Worm (Caenorhabditis elegans): Measurements from ENCODE around the gene str-188.

The str-188 gene

DNA sequence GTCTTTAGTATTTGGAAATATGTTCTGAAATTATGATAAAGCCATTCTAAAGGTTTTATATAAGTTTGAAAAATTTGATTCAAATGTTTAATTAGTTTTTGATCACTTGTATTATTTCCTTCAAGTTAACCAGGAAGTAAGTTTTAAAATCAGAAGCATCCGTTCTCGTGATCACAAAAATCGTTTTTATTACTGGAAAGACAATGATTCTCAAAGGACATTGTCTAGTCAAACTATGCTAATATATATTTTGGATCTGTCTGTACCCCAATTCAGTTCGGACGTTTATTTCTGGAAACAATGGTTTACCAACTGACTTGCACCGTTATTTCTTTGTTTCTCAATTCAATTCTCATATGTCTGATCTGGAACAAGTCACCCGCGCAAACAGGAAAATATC, at the start of gene str-188:
TSS of gene str-188 (plus strand) at position 301 of the 400 bp plus-strand sequence.
- TF ChIP-seq ceh-13 (GFP tag; optimal IDR thresholded peaks at IDR 0.05) (no peak), hmbx-1 (tag; optimal IDR thresholded peaks at IDR 0.05) (no peak), ama-1 (optimal IDR thresholded peaks at IDR 0.05) (no peak), hnd-1 (tag; optimal IDR thresholded peaks at IDR 0.05) (no peak), hmg-4 (GFP tag; optimal IDR thresholded peaks at IDR 0.05) (no peak), F13C5.2 (tag; optimal IDR thresholded peaks at IDR 0.05) (no peak), flt-1 (GFP tag; IDR thresholded peaks at IDR 0.05) (no peak), tbx-11 (GFP tag; IDR thresholded peaks at IDR 0.05) (no peak), B0310.2 (tag; optimal IDR thresholded peaks at IDR 0.05) (no peak), aly-1 (tag; optimal IDR thresholded peaks at IDR 0.05) (no peak), tbx-37 (GFP tag; conservative IDR thresholded peaks at IDR 0.05) (no peak), scrt-1 (GFP tag; IDR thresholded peaks at IDR 0.05) (no peak), ets-7 (tag; optimal IDR thresholded peaks at IDR 0.05) (no peak), pes-1 (GFP tag; IDR thresholded peaks at IDR 0.05) (no peak), tra-4 (tag; optimal IDR thresholded peaks at IDR 0.05) (no peak), sea-1 (GFP tag; conservative IDR thresholded peaks at IDR 0.05) (no peak), ceh-36 (tag; optimal IDR thresholded peaks at IDR 0.05) (no peak)

DNA sequence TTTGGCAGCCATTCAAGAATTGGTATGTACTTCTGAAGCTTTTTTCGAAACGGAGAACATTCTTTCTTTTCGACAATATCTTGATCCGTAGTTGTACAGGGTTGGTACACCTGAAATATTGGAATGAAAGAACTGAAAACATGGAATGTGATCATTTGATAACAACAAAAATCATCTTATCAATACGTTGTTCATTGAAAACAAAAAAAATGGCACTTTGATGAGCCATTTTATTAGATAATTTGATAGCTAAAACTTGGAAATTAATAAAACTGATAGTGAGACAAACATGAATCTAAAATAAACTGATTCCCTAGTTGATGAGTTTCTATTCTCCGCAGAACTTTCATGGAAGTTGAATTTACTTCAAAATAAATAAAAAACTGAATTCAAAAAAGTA, 44.0 kb upstream of the str-188 start:
- TF ChIP-seq ama-1 (optimal IDR thresholded peaks at IDR 0.05): no peak
- TF ChIP-seq flt-1 (GFP tag; IDR thresholded peaks at IDR 0.05): no peak
- no peak for TF ChIP-seq ets-7 (tag; optimal IDR thresholded peaks at IDR 0.05)
- no peak for TF ChIP-seq tbx-11 (GFP tag; IDR thresholded peaks at IDR 0.05)
- TF ChIP-seq pes-1 (GFP tag; IDR thresholded peaks at IDR 0.05): no peak
- TF ChIP-seq hnd-1 (tag; optimal IDR thresholded peaks at IDR 0.05): no peak
- no peak for TF ChIP-seq B0310.2 (tag; optimal IDR thresholded peaks at IDR 0.05)

DNA sequence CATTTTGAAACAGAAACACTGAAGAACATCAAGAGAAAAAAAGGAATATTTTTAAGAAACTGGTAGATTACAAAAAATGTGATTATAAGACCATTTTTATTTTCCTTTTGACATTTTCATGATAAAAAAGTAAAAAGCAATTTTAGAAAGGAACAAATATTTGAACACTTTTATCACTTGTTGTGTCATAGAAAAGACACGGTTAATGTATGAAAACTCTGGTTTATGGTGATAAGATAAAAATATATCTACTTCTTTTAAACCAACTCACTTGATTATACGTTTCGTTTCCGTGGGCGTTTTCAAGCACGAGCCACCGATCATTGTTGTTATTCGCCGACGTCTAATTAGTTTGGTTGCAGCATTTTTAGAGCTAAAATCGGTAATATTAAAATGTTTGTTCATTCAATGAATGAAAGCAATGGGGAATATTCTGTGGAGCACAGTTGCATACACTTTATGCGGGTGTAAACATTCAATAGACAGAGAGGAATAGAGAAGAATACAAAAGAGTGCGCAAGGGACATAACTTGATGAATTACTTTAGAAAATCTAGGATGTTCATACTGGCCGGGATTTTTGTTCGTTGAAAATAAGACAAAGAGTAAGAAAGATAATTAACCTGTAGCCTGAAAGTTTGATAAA, 43.2 kb upstream of the str-188 start, which contains the start of gene sulp-8:
TSS of gene sulp-8 (minus strand) at position 469 of the 645 bp plus-strand sequence.
- TF ChIP-seq ama-1 (optimal IDR thresholded peaks at IDR 0.05): no peak
- TF ChIP-seq tbx-37 (GFP tag; conservative IDR thresholded peaks at IDR 0.05): no peak
- no peak for TF ChIP-seq F13C5.2 (tag; optimal IDR thresholded peaks at IDR 0.05)
- no peak for TF ChIP-seq ceh-13 (GFP tag; optimal IDR thresholded peaks at IDR 0.05)
- TF ChIP-seq B0310.2 (tag; optimal IDR thresholded peaks at IDR 0.05): no peak
- no peak for TF ChIP-seq hmbx-1 (tag; optimal IDR thresholded peaks at IDR 0.05)
- TF ChIP-seq ets-7 (tag; optimal IDR thresholded peaks at IDR 0.05): no peak
- no peak for TF ChIP-seq hmg-4 (GFP tag; optimal IDR thresholded peaks at IDR 0.05)
- no peak for TF ChIP-seq aly-1 (tag; optimal IDR thresholded peaks at IDR 0.05)
- no peak for TF ChIP-seq sea-1 (GFP tag; conservative IDR thresholded peaks at IDR 0.05)
- TF ChIP-seq flt-1 (GFP tag; IDR thresholded peaks at IDR 0.05): no peak
- no peak for TF ChIP-seq pes-1 (GFP tag; IDR thresholded peaks at IDR 0.05)
- no peak for TF ChIP-seq tbx-11 (GFP tag; IDR thresholded peaks at IDR 0.05)
- TF ChIP-seq scrt-1 (GFP tag; IDR thresholded peaks at IDR 0.05): no peak
- TF ChIP-seq hnd-1 (tag; optimal IDR thresholded peaks at IDR 0.05): no peak
- no peak for TF ChIP-seq ceh-36 (tag; optimal IDR thresholded peaks at IDR 0.05)
- no peak for TF ChIP-seq tra-4 (tag; optimal IDR thresholded peaks at IDR 0.05)

DNA sequence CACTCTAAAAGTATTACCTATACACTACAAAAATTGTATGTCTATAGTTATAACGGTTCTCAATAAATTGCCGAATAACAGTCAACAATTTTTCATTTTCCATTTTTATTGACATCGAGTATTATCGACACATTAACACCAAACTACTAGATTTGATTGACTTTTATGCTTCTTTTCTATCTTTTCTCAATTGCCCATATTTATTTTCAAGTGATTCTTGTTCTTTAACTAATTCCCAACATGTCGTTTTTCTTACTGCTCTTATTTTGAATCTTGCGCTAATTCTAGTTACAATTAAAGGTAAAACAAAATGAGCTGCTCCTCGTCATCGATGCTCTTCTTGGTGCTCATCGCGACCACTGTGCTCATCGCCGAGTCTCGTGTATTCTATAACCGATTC, 38.5 kb upstream of the str-188 start, which contains the start of gene cthd-1:
TSS of gene cthd-1 (plus strand) at position 301 of the 400 bp plus-strand sequence.
- TF ChIP-seq tbx-37 (GFP tag; conservative IDR thresholded peaks at IDR 0.05) (no peak), hmbx-1 (tag; optimal IDR thresholded peaks at IDR 0.05) (no peak), F13C5.2 (tag; optimal IDR thresholded peaks at IDR 0.05) (no peak), hmg-4 (GFP tag; optimal IDR thresholded peaks at IDR 0.05) (no peak), B0310.2 (tag; optimal IDR thresholded peaks at IDR 0.05) (no peak), pes-1 (GFP tag; IDR thresholded peaks at IDR 0.05) (no peak), flt-1 (GFP tag; IDR thresholded peaks at IDR 0.05) (no peak), sea-1 (GFP tag; conservative IDR thresholded peaks at IDR 0.05) (no peak), tra-4 (tag; optimal IDR thresholded peaks at IDR 0.05) (no peak), ceh-36 (tag; optimal IDR thresholded peaks at IDR 0.05) (no peak), ama-1 (optimal IDR thresholded peaks at IDR 0.05) (no peak), aly-1 (tag; optimal IDR thresholded peaks at IDR 0.05) (no peak), scrt-1 (GFP tag; IDR thresholded peaks at IDR 0.05) (no peak), ceh-13 (GFP tag; optimal IDR thresholded peaks at IDR 0.05) (no peak), ets-7 (tag; optimal IDR thresholded peaks at IDR 0.05) (no peak), tbx-11 (GFP tag; IDR thresholded peaks at IDR 0.05) (no peak), hnd-1 (tag; optimal IDR thresholded peaks at IDR 0.05) (no peak)

DNA sequence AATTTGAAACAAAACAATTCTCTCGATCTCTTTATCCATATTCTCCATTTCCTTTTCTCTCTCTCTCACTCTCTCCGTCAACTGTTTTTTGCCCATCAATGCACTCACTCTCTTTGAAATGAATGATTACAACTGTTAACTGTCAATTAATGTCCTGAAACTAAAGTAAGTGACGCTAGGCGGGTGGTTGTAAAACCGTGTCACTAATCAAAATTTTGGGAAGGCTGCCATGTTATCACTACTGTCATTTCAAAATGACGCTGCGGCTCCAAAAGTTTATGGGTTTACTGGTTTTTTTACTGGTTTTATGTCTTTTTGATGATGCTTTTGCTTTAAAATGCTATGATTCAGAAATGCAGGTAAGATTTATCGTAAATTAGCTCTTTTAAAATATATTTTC, 37.3 kb upstream of the str-188 start, which contains the start of gene ZK287.9:
TSS of gene ZK287.9 (plus strand) at position 192 of the 400 bp plus-strand sequence.
- TF ChIP-seq ama-1 (optimal IDR thresholded peaks at IDR 0.05) (no peak), tra-4 (tag; optimal IDR thresholded peaks at IDR 0.05) (no peak), ceh-36 (tag; optimal IDR thresholded peaks at IDR 0.05) (no peak), scrt-1 (GFP tag; IDR thresholded peaks at IDR 0.05) (no peak), hnd-1 (tag; optimal IDR thresholded peaks at IDR 0.05) (no peak), hmg-4 (GFP tag; optimal IDR thresholded peaks at IDR 0.05) (no peak), hmbx-1 (tag; optimal IDR thresholded peaks at IDR 0.05) (no peak), aly-1 (tag; optimal IDR thresholded peaks at IDR 0.05) (no peak), B0310.2 (tag; optimal IDR thresholded peaks at IDR 0.05) (no peak), tbx-11 (GFP tag; IDR thresholded peaks at IDR 0.05) (no peak), ets-7 (tag; optimal IDR thresholded peaks at IDR 0.05) (no peak), flt-1 (GFP tag; IDR thresholded peaks at IDR 0.05) (no peak), sea-1 (GFP tag; conservative IDR thresholded peaks at IDR 0.05) (no peak), ceh-13 (GFP tag; optimal IDR thresholded peaks at IDR 0.05) (no peak), F13C5.2 (tag; optimal IDR thresholded peaks at IDR 0.05) (no peak), pes-1 (GFP tag; IDR thresholded peaks at IDR 0.05) (no peak)

DNA sequence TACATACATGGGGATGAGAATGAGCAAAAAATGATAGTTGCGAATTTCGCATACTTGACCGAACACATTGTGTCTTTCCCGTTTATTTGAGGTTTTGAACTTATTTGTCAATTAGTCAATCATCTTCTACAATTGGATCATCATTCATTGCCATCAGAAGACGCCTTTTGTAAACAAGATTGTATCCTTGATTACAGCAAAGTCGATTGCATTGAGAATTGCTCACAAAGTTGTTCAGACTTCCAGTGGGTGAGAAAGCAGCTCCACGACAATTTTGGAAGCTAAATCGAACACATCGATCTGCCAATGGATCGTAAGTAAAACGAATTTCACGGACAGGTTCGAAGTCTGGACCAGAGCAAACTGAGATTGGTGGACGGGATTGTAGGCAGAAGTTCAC, 36.2 kb upstream of the str-188 start:
- TF ChIP-seq sea-1 (GFP tag; conservative IDR thresholded peaks at IDR 0.05) (no peak), ama-1 (optimal IDR thresholded peaks at IDR 0.05) (no peak), tbx-11 (GFP tag; IDR thresholded peaks at IDR 0.05) (no peak), hnd-1 (tag; optimal IDR thresholded peaks at IDR 0.05) (no peak), tra-4 (tag; optimal IDR thresholded peaks at IDR 0.05) (no peak), hmg-4 (GFP tag; optimal IDR thresholded peaks at IDR 0.05) (no peak), ceh-13 (GFP tag; optimal IDR thresholded peaks at IDR 0.05) (no peak), F13C5.2 (tag; optimal IDR thresholded peaks at IDR 0.05) (no peak), hmbx-1 (tag; optimal IDR thresholded peaks at IDR 0.05) (no peak), scrt-1 (GFP tag; IDR thresholded peaks at IDR 0.05) (no peak), tbx-37 (GFP tag; conservative IDR thresholded peaks at IDR 0.05) (no peak), ets-7 (tag; optimal IDR thresholded peaks at IDR 0.05) (no peak), flt-1 (GFP tag; IDR thresholded peaks at IDR 0.05) (no peak), aly-1 (tag; optimal IDR thresholded peaks at IDR 0.05) (no peak), ceh-36 (tag; optimal IDR thresholded peaks at IDR 0.05) (no peak), B0310.2 (tag; optimal IDR thresholded peaks at IDR 0.05) (no peak), pes-1 (GFP tag; IDR thresholded peaks at IDR 0.05) (no peak)

Data from whole organism, early embryonic.